Worm (Caenorhabditis elegans): ENCODE results near the gene eri-3.

- no peak for TF ChIP-seq W03F9.2 (tag; optimal IDR thresholded peaks at IDR 0.05)
- no peak for TF ChIP-seq him-1 (tag; optimal IDR thresholded peaks at IDR 0.05)
Measured at ce11 chrII:1104409-1104808, 18.9 kb upstream of the eri-3 start, which contains the start of gene T13B5.9.
